Worm (Caenorhabditis elegans) whole organism, L2 larva: ENCODE data around the gene fbxa-98.

Experiments used
- R02D3.7 ChIP-seq: fragments of 150-350 bp; optimal IDR thresholded peaks from 2 replicates; lab custom pipeline; 2014; ENCODE audit warnings: missing biosample characterization, missing genetic modification characterization
- alr-1 ChIP-seq: fragments of 150-350 bp; optimal IDR thresholded peaks from 2 replicates; lab custom pipeline; 2014; ENCODE audit warnings: missing biosample characterization, missing genetic modification characterization
- aly-2 ChIP-seq: fragments of 150-350 bp; optimal IDR thresholded peaks from 2 replicates; lab custom pipeline; 2014; ENCODE audit warnings: missing biosample characterization, missing genetic modification characterization
- egl-27 ChIP-seq: sonication (generic microtip); optimal IDR thresholded peaks from 3 replicates; lab custom pipeline; 2017; ENCODE audit warnings: missing biosample characterization, missing genetic modification reagents, missing genetic modification characterization
- nhr-77 ChIP-seq: fragments of 150-350 bp; optimal IDR thresholded peaks from 2 replicates; lab custom pipeline; 2014; ENCODE audit warnings: missing biosample characterization, missing genetic modification characterization
- snpc-4 ChIP-seq: fragments of 150-350 bp; optimal IDR thresholded peaks from 2 replicates; lab custom pipeline; 2014; ENCODE audit warnings: missing biosample characterization, missing genetic modification characterization
- ztf-4 ChIP-seq: fragments of 150-350 bp; optimal IDR thresholded peaks from 2 replicates; lab custom pipeline; 2014; ENCODE audit warnings: missing biosample characterization, missing genetic modification characterization

- no peak for TF ChIP-seq alr-1 (tag; lab: Kevin White, UChicago)
- no peak for TF ChIP-seq aly-2 (tag; lab: Kevin White, UChicago)
- no peak for TF ChIP-seq ztf-4 (tag; lab: Kevin White, UChicago)
- TF ChIP-seq snpc-4 (tag; lab: Kevin White, UChicago): peak; percentile 60
- TF ChIP-seq nhr-77 (tag; lab: Kevin White, UChicago): no peak
- no peak for TF ChIP-seq egl-27 (tag; lab: Kevin White, UChicago)
- no peak for TF ChIP-seq R02D3.7 (tag; lab: Kevin White, UChicago)
Observed at ce11 chrIV:13600643-13601042, 32.6 kb upstream of the fbxa-98 start.
